Fruit fly (Drosophila melanogaster): ENCODE data around the gene CG10508.

- TF ChIP-seq CG8478 (optimal IDR thresholded peaks at IDR 0.05) (no peak), CTCF (optimal IDR thresholded peaks at IDR 0.05) (no peak)
Measured at dm6 chr3L:21193170-21193569, 16.8 kb upstream of the CG10508 start, which contains the start of gene CG42337.
